Fruit fly (Drosophila melanogaster) whole organism, wandering third instar larva: ENCODE data around the gene CG17154.

ENCODE experiments used
- Abd-B ChIP-seq: fragments of >200 bp; optimal IDR thresholded peaks from 2 replicates; lab custom pipeline; 2017; ENCODE audit warnings: missing biosample characterization, missing genetic modification characterization
- CG32264 ChIP-seq: fragments of 200-800 bp; sonication (Bioruptor generic); optimal IDR thresholded peaks from 2 replicates; lab custom pipeline; 2016; ENCODE audit warnings: missing biosample characterization, missing genetic modification characterization
- CG9705 ChIP-seq: fragments of 200-800 bp; sonication (Bioruptor generic); optimal IDR thresholded peaks from 2 replicates; lab custom pipeline; 2018; ENCODE audit warnings: missing biosample characterization, mild to moderate bottlenecking, missing genetic modification characterization
- CrebA ChIP-seq: fragments of 200-800 bp; sonication (Bioruptor generic); optimal IDR thresholded peaks from 2 replicates; lab custom pipeline; 2016; ENCODE audit warnings: missing biosample characterization, mild to moderate bottlenecking, missing genetic modification characterization, borderline replicate concordance
- Dfd ChIP-seq: fragments of >200 bp; optimal IDR thresholded peaks from 2 replicates; lab custom pipeline; 2017; ENCODE audit warnings: missing biosample characterization, missing genetic modification characterization
- Dif ChIP-seq: fragments of 200-275, 200-300 bp; sonication (Bioruptor generic); optimal IDR thresholded peaks from 2 replicates; lab custom pipeline; 2018; ENCODE audit warnings: missing biosample characterization, missing genetic modification characterization; ENCODE audit not compliant: partially characterized antibody
- GATAd ChIP-seq: sonication (Bioruptor generic); optimal IDR thresholded peaks from 2 replicates; lab custom pipeline; 2016; ENCODE audit warnings: missing biosample characterization, missing genetic modification characterization
- HLH106 ChIP-seq: fragments of 200-800 bp; optimal IDR thresholded peaks from 3 replicates; lab custom pipeline; 2019; ENCODE audit warnings: missing biosample characterization, mild to moderate bottlenecking, missing genetic modification characterization, moderate library complexity
- Hnf4 ChIP-seq: fragments of 200-800 bp; sonication (Bioruptor generic); optimal IDR thresholded peaks from 2 replicates; lab custom pipeline; 2016; ENCODE audit warnings: missing biosample characterization, mild to moderate bottlenecking, missing genetic modification characterization
- Hr78 ChIP-seq: fragments of >200 bp; optimal IDR thresholded peaks from 2 replicates; lab custom pipeline; 2017; ENCODE audit warnings: missing biosample characterization, missing genetic modification characterization
- Hr83 ChIP-seq: fragments of 200-300 bp; sonication (Bioruptor generic); optimal IDR thresholded peaks from 2 replicates; lab custom pipeline; 2016; ENCODE audit warnings: missing biosample characterization, mild to moderate bottlenecking, missing genetic modification characterization, moderate library complexity; ENCODE audit not compliant: poor library complexity, severe bottlenecking
- Jra ChIP-seq: sonication (Bioruptor generic); optimal IDR thresholded peaks from 2 replicates; lab custom pipeline; 2016; ENCODE audit warnings: missing biosample characterization, missing genetic modification characterization
- Mio ChIP-seq: sonication (Bioruptor generic); optimal IDR thresholded peaks from 2 replicates; lab custom pipeline; 2016; ENCODE audit warnings: missing biosample characterization, missing genetic modification characterization
- Myc ChIP-seq: fragments of >200 bp; optimal IDR thresholded peaks from 2 replicates; lab custom pipeline; 2017
- N ChIP-seq: fragments of >200 bp; optimal IDR thresholded peaks from 2 replicates; lab custom pipeline; 2018; ENCODE audit warnings: missing biosample characterization, missing external identifiers, missing genetic modification characterization
- OdsH ChIP-seq: fragments of 200-800 bp; sonication (Bioruptor generic); optimal IDR thresholded peaks from 2 replicates; lab custom pipeline; 2016; ENCODE audit warnings: missing biosample characterization, mild to moderate bottlenecking, missing genetic modification characterization
- Rel ChIP-seq, 2 experiments: fragments of 200-800 bp; sonication (Bioruptor generic) in 1 of 2; optimal IDR thresholded peaks; 2 replicates in 1 of 2; 3 replicates in 1 of 2; lab custom pipeline; 2016 to 2019; ENCODE audit warnings: mild to moderate bottlenecking in 2 of 2, missing biosample characterization in 2 of 2, missing genetic modification characterization in 2 of 2, moderate library complexity in 1 of 2
- Sp1 ChIP-seq: fragments of 200-800 bp; sonication (Bioruptor generic); optimal IDR thresholded peaks from 3 replicates; lab custom pipeline; 2019; ENCODE audit warnings: missing biosample characterization, mild to moderate bottlenecking, missing genetic modification characterization, moderate library complexity
- Vsx2 ChIP-seq: fragments of 200-300, 225-300 bp; sonication (Bioruptor generic); optimal IDR thresholded peaks from 2 replicates; lab custom pipeline; 2018; ENCODE audit warnings: missing biosample characterization, missing genetic modification characterization; ENCODE audit not compliant: partially characterized antibody
- br ChIP-seq: fragments of 200-800 bp; sonication (Bioruptor generic); optimal IDR thresholded peaks from 2 replicates; lab custom pipeline; 2016; ENCODE audit warnings: missing biosample characterization, missing genetic modification characterization
- brk ChIP-seq: fragments of 200-800 bp; sonication (Bioruptor generic); optimal IDR thresholded peaks from 2 replicates; lab custom pipeline; 2016; ENCODE audit warnings: missing biosample characterization, mild to moderate bottlenecking, missing genetic modification characterization
- dl ChIP-seq, 2 experiments: fragments of 175-275, 200-275 bp in 1 of 2; fragments of 200-275 bp in 1 of 2; sonication (Bioruptor generic); optimal IDR thresholded peaks; lab custom pipeline; 2018; ENCODE audit warnings: mild to moderate bottlenecking in 2 of 2, missing biosample characterization in 2 of 2, missing genetic modification characterization in 2 of 2, moderate library complexity in 2 of 2; ENCODE audit not compliant: partially characterized antibody in 2 of 2, insufficient read depth in 1 of 2
- dmrt93B ChIP-seq: fragments of 200-800 bp; sonication (Bioruptor generic); optimal IDR thresholded peaks from 2 replicates; lab custom pipeline; 2018; ENCODE audit warnings: missing biosample characterization, mild to moderate bottlenecking, missing genetic modification characterization
- dsf ChIP-seq: sonication (Bioruptor generic); optimal IDR thresholded peaks from 2 replicates; lab custom pipeline; 2016; ENCODE audit warnings: missing biosample characterization, missing genetic modification characterization, borderline replicate concordance
- ey ChIP-seq: fragments of 200-800 bp; sonication (Bioruptor generic); optimal IDR thresholded peaks from 2 replicates; lab custom pipeline; 2016; ENCODE audit warnings: missing biosample characterization, missing genetic modification characterization
- foxo ChIP-seq, 2 experiments: fragments of 200-800 bp; sonication (Bioruptor generic); optimal IDR thresholded peaks; 2 replicates in 1 of 2; 3 replicates in 1 of 2; lab custom pipeline; 2016 to 2017; ENCODE audit warnings: missing biosample characterization in 2 of 2, missing genetic modification characterization in 2 of 2
- fru ChIP-seq: fragments of 200-800 bp; sonication (Bioruptor generic); optimal IDR thresholded peaks from 3 replicates; lab custom pipeline; 2016; ENCODE audit warnings: missing biosample characterization, mild to moderate bottlenecking, missing genetic modification characterization
- h ChIP-seq: fragments of 200-800 bp; sonication (Bioruptor generic); optimal IDR thresholded peaks from 3 replicates; lab custom pipeline; 2016; ENCODE audit warnings: missing biosample characterization, mild to moderate bottlenecking, missing genetic modification characterization
- jim ChIP-seq: fragments of 175-275, 200-325 bp; sonication (Bioruptor generic); optimal IDR thresholded peaks from 2 replicates; lab custom pipeline; 2016; ENCODE audit warnings: missing biosample characterization, mild to moderate bottlenecking, missing genetic modification characterization
- lola ChIP-seq: fragments of >200 bp; optimal IDR thresholded peaks from 2 replicates; lab custom pipeline; 2017; ENCODE audit warnings: missing biosample characterization, missing genetic modification characterization
- pan ChIP-seq: fragments of >200 bp; optimal IDR thresholded peaks from 2 replicates; lab custom pipeline; 2017
- psq ChIP-seq: fragments of 200-800 bp; sonication (Bioruptor generic); optimal IDR thresholded peaks from 3 replicates; lab custom pipeline; 2017; ENCODE audit warnings: missing biosample characterization, mild to moderate bottlenecking, missing genetic modification characterization, moderate library complexity
- rgr ChIP-seq: fragments of 200-800 bp; sonication (Bioruptor generic); optimal IDR thresholded peaks from 3 replicates; lab custom pipeline; 2016; ENCODE audit warnings: missing biosample characterization, mild to moderate bottlenecking, missing genetic modification characterization
- sage ChIP-seq: fragments of 200-800 bp; sonication (Bioruptor generic); optimal IDR thresholded peaks from 2 replicates; lab custom pipeline; 2016; ENCODE audit warnings: missing biosample characterization, mild to moderate bottlenecking, missing genetic modification characterization
- sv ChIP-seq: fragments of 200-800 bp; sonication (Bioruptor generic); optimal IDR thresholded peaks from 3 replicates; lab custom pipeline; 2016; ENCODE audit warnings: missing biosample characterization, missing genetic modification characterization
- tai ChIP-seq: sonication (Bioruptor generic); optimal IDR thresholded peaks from 2 replicates; lab custom pipeline; 2016; ENCODE audit warnings: missing biosample characterization, missing genetic modification characterization
- usp ChIP-seq: fragments of >200 bp; optimal IDR thresholded peaks from 2 replicates; lab custom pipeline; 2017; ENCODE audit warnings: missing biosample characterization, missing genetic modification characterization
- woc ChIP-seq: sonication (Bioruptor generic); optimal IDR thresholded peaks from 2 replicates; lab custom pipeline; 2016; ENCODE audit warnings: missing biosample characterization, mild to moderate bottlenecking, missing genetic modification characterization

CG17154 gene

dm6 chr3L:12099329-12100031 is 11.1 kb downstream of the CG17154 start:
- TF ChIP-seq HLH106 (tag; lab: Kevin White, UChicago) (peak; percentile 58), Dif (GFP tag; lab: Kevin White, UChicago) (no peak), sv (GFP tag; lab: Kevin White, UChicago) (no peak), h (GFP tag; lab: Kevin White, UChicago) (peak; percentile 7), ey (no peak), GATAd (no peak), Sp1 (GFP tag; lab: Kevin White, UChicago) (peak; percentile 69), Hr83 (GFP tag; lab: Kevin White, UChicago) (no peak), foxo (GFP tag; optimal IDR thresholded peaks at IDR 0.05; lab: Kevin White, UChicago) (peak in 1 of 2 experiments; percentile 62), jim (GFP tag; lab: Kevin White, UChicago) (no peak), brk (GFP tag; lab: Kevin White, UChicago) (peak; percentile 28), tai (no peak), psq (GFP tag; lab: Kevin White, UChicago) (peak; percentile 54), CrebA (GFP tag; lab: Kevin White, UChicago) (no peak), OdsH (peak; percentile 49), fru (GFP tag; lab: Kevin White, UChicago) (peak; percentile 32), rgr (GFP tag; lab: Kevin White, UChicago) (peak; percentile 2), br (GFP tag; lab: Kevin White, UChicago) (no peak), N (GFP tag; lab: Kevin White, UChicago) (no peak), woc (no peak), Dfd (GFP tag; lab: Kevin White, UChicago) (no peak)

dm6 chr3L:12101924-12102383 is 13.5 kb downstream of the CG17154 start:
- TF ChIP-seq Hr83 (GFP tag; lab: Kevin White, UChicago) (no peak), dsf (GFP tag; lab: Kevin White, UChicago) (no peak), usp (GFP tag; lab: Kevin White, UChicago) (no peak), Rel (GFP tag; optimal IDR thresholded peaks at IDR 0.05; lab: Kevin White, UChicago) (no peak), Rel (tag; optimal IDR thresholded peaks at IDR 0.05; lab: Kevin White, UChicago) (no peak), fru (GFP tag; lab: Kevin White, UChicago) (no peak), OdsH (peak; percentile 37), CG9705 (no peak), HLH106 (tag; lab: Kevin White, UChicago) (peak; percentile 63), woc (no peak), Hnf4 (GFP tag; lab: Kevin White, UChicago) (no peak), rgr (GFP tag; lab: Kevin White, UChicago) (peak; percentile 42), br (GFP tag; lab: Kevin White, UChicago) (no peak), h (GFP tag; lab: Kevin White, UChicago) (peak; percentile 8), Jra (GFP tag; lab: Kevin White, UChicago) (no peak), Mio (GFP tag; lab: Kevin White, UChicago) (no peak), dl (GFP tag; optimal IDR thresholded peaks at IDR 0.05; lab: Kevin White, UChicago; ENCODE audit: insufficient read depth in 1 of 2, partially characterized antibody in 2 of 2) (no peak), dmrt93B (peak; percentile 5), tai (no peak), ey (no peak), Dif (GFP tag; lab: Kevin White, UChicago) (no peak), Myc (lab: Kevin White, UChicago) (no peak), foxo (GFP tag; optimal IDR thresholded peaks at IDR 0.05; lab: Kevin White, UChicago) (peak in 1 of 2 experiments; percentile 19), Sp1 (GFP tag; lab: Kevin White, UChicago) (peak; percentile 62), N (GFP tag; lab: Kevin White, UChicago) (no peak), GATAd (no peak), Dfd (GFP tag; lab: Kevin White, UChicago) (no peak), lola (GFP tag; lab: Kevin White, UChicago) (no peak), jim (GFP tag; lab: Kevin White, UChicago) (no peak), CrebA (GFP tag; lab: Kevin White, UChicago) (no peak), CG32264 (GFP tag; lab: Kevin White, UChicago) (no peak), psq (GFP tag; lab: Kevin White, UChicago) (peak; percentile 46), brk (GFP tag; lab: Kevin White, UChicago) (no peak), Hr78 (GFP tag; lab: Kevin White, UChicago) (no peak), pan (no peak), sv (GFP tag; lab: Kevin White, UChicago) (no peak), Abd-B (GFP tag; lab: Kevin White, UChicago) (no peak), Vsx2 (GFP tag; lab: Kevin White, UChicago) (no peak), sage (GFP tag; lab: Kevin White, UChicago) (no peak)
